Fruit fly (Drosophila melanogaster): ENCODE results near the gene dco.

dco gene

dm6 chr3R:31035046-31035445 is 26.0 kb downstream of the dco start, which contains the start of gene CG33773:
Gene CG33773, plus strand, starts transcription at chr3R:31035346.
- TF ChIP-seq crol (GFP tag; IDR thresholded peaks at IDR 0.05) (no peak), tin (GFP tag; optimal IDR thresholded peaks at IDR 0.05) (no peak), CG7745 (tag; optimal IDR thresholded peaks at IDR 0.05) (no peak), nerfin-2 (GFP tag; IDR thresholded peaks at IDR 0.05; ENCODE audit: partially characterized antibody) (no peak), CG8281 (tag; optimal IDR thresholded peaks at IDR 0.05) (no peak)

DNA sequence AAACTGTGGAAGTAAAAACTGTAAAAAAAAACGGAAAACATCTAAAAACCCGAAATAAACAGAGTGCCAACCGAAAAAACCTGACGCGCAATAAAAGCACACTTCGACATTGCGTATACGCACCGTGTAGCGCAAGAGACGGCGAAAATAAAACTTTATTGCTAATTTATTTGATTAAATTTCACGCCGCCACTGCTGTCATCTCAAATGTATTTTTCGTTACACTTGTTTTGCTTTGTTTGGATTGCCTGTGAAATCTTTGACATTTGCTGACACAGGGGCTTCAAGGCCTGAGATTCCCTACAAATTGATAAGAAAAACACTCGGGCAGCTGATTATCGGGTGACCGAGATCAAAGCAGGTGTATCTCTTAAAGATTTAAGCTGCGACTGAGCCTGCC is 40.2 kb downstream of the dco start:
- TF ChIP-seq Meics (GFP tag; optimal IDR thresholded peaks at IDR 0.05) (peak; percentile 66), rib (GFP tag; IDR thresholded peaks at IDR 0.05) (no peak), CG7987 (GFP tag; optimal IDR thresholded peaks at IDR 0.05) (no peak), sug (tag; optimal IDR thresholded peaks at IDR 0.05) (peak; percentile 27), seq (GFP tag; IDR thresholded peaks at IDR 0.05) (no peak), CG10147 (GFP tag; optimal IDR thresholded peaks at IDR 0.05) (no peak), Ets65A (GFP tag) (peak; percentile 66), CG10565 (GFP tag; optimal IDR thresholded peaks at IDR 0.05) (no peak), CG10654 (GFP tag; optimal IDR thresholded peaks at IDR 0.05) (no peak), abd-A (tag; optimal IDR thresholded peaks at IDR 0.05) (no peak), CG18764 (GFP tag; optimal IDR thresholded peaks at IDR 0.05) (no peak), cad (GFP tag; optimal IDR thresholded peaks at IDR 0.05) (no peak), CG34376 (GFP tag; optimal IDR thresholded peaks at IDR 0.05) (peak; percentile 27), chinmo (GFP tag; IDR thresholded peaks at IDR 0.05; ENCODE audit: partially characterized antibody) (0 out of 4 replicates have a peak, but pooled peaks have one; percentile 23), crol (GFP tag; IDR thresholded peaks at IDR 0.05) (no peak)

- no peak for TF ChIP-seq CG10959 (GFP tag; IDR thresholded peaks at IDR 0.05)
- TF ChIP-seq luna (GFP tag; optimal IDR thresholded peaks at IDR 0.05), result no peak
- TF ChIP-seq Nf-YB (GFP tag; optimal IDR thresholded peaks at IDR 0.05), result no peak
- no peak for TF ChIP-seq CG18011 (GFP tag; optimal IDR thresholded peaks at IDR 0.05)
- TF ChIP-seq salm (tag; optimal IDR thresholded peaks at IDR 0.05), result no peak
- no peak for TF ChIP-seq Blimp-1 (GFP tag; optimal IDR thresholded peaks at IDR 0.05)
- 0 out of 3 replicates have a peak, but pooled peaks have one; percentile 21 for TF ChIP-seq zfh1 (GFP tag; IDR thresholded peaks at IDR 0.05)
- no peak for TF ChIP-seq CG8478 (optimal IDR thresholded peaks at IDR 0.05)
- TF ChIP-seq pita (GFP tag; optimal IDR thresholded peaks at IDR 0.05), result no peak
- no peak for TF ChIP-seq CG31388 (GFP tag; optimal IDR thresholded peaks at IDR 0.05)
- TF ChIP-seq CG1233 (GFP tag; optimal IDR thresholded peaks at IDR 0.05), result no peak
- TF ChIP-seq Poxn (GFP tag; IDR thresholded peaks at IDR 0.05), result no peak
- TF ChIP-seq lilli (GFP tag; optimal IDR thresholded peaks at IDR 0.05), result no peak
- TF ChIP-seq CG14667 (GFP tag; IDR thresholded peaks at IDR 0.05), result 0 out of 2 replicates have a peak, but pooled peaks have one; percentile 13
- no peak for TF ChIP-seq oc (tag; optimal IDR thresholded peaks at IDR 0.05)
- no peak for TF ChIP-seq pnt (GFP tag; optimal IDR thresholded peaks at IDR 0.05)
- TF ChIP-seq ara (GFP tag; IDR thresholded peaks at IDR 0.05), result no peak
- no peak for TF ChIP-seq al (GFP tag; IDR thresholded peaks at IDR 0.05)
- TF ChIP-seq CG12942 (GFP tag; optimal IDR thresholded peaks at IDR 0.05), result no peak
- no peak for TF ChIP-seq CG34376 (GFP tag; optimal IDR thresholded peaks at IDR 0.05)
- TF ChIP-seq CG2889 (GFP tag; IDR thresholded peaks at IDR 0.05), result no peak
- no peak for TF ChIP-seq gcm2 (GFP tag; optimal IDR thresholded peaks at IDR 0.05)
- no peak for TF ChIP-seq Chrac-16 (GFP tag; optimal IDR thresholded peaks at IDR 0.05)
- peak; percentile 1 for TF ChIP-seq Hmr (GFP tag; optimal IDR thresholded peaks at IDR 0.05)
- no peak for TF ChIP-seq NfI (GFP tag; optimal IDR thresholded peaks at IDR 0.05)
- no peak for TF ChIP-seq CG11723 (GFP tag; optimal IDR thresholded peaks at IDR 0.05)
- TF ChIP-seq sr (GFP tag; IDR thresholded peaks at IDR 0.05), result no peak
- no peak for TF ChIP-seq CG16779 (GFP tag; IDR thresholded peaks at IDR 0.05)
- TF ChIP-seq Scr (GFP tag; IDR thresholded peaks at IDR 0.05; ENCODE audit: partially characterized antibody), result no peak
- no peak for TF ChIP-seq CG9797 (GFP tag; optimal IDR thresholded peaks at IDR 0.05)
- no peak for TF ChIP-seq phol (tag; optimal IDR thresholded peaks at IDR 0.05)
- no peak for TF ChIP-seq Oaz (GFP tag; IDR thresholded peaks at IDR 0.05)
These were observed 41.3 kb downstream of the dco start for dm6 chr3R:31019662-31020061.
